Worm (Caenorhabditis elegans) whole organism, L3 larva: Measurements from ENCODE around the gene acr-9.

Experiments
- daf-12 ChIP-seq: fragments of 150-350 bp; optimal IDR thresholded peaks from 2 replicates; lab custom pipeline; 2014; ENCODE audit warnings: missing biosample characterization, missing genetic modification reagents, missing genetic modification characterization
- nhr-237 ChIP-seq: fragments of 150-350 bp; optimal IDR thresholded peaks from 2 replicates; lab custom pipeline; 2014; ENCODE audit warnings: missing biosample characterization, missing genetic modification characterization
- nhr-77 ChIP-seq: fragments of 150-350 bp; optimal IDR thresholded peaks from 2 replicates; lab custom pipeline; 2014; ENCODE audit warnings: missing biosample characterization, missing genetic modification characterization
- snpc-4 ChIP-seq: fragments of 150-350 bp; optimal IDR thresholded peaks from 2 replicates; lab custom pipeline; 2014; ENCODE audit warnings: missing biosample characterization, missing genetic modification characterization
- unc-62 ChIP-seq: fragments of 150-350 bp; sonication (generic microtip); optimal IDR thresholded peaks from 4 replicates; lab custom pipeline; 2014; ENCODE audit warnings: missing biosample characterization, missing genetic modification reagents, missing genetic modification characterization

- no peak for TF ChIP-seq snpc-4 (tag; lab: Kevin White, UChicago)
- no peak for TF ChIP-seq nhr-77 (tag; lab: Kevin White, UChicago)
- TF ChIP-seq unc-62 = no peak
- no peak for TF ChIP-seq nhr-237 (tag; lab: Kevin White, UChicago)
- no peak for TF ChIP-seq daf-12 (tag; lab: Kevin White, UChicago)
These were observed 22.9 kb upstream of the acr-9 start for ce11 chrX:13669641-13670040.
